Worm (Caenorhabditis elegans) whole organism, young adult: Measurements from ENCODE around the gene B0507.3.

ENCODE experiments used
- B0035.1 ChIP-seq: sonication (generic microtip); optimal IDR thresholded peaks from 2 replicates; lab custom pipeline; 2016; ENCODE audit warnings: missing genetic modification characterization, mild to moderate bottlenecking, missing compliant biosample characterization, missing genotype, missing genetic modification reagents
- B0261.1 ChIP-seq: sonication (generic microtip); optimal IDR thresholded peaks from 2 replicates; lab custom pipeline; 2016; ENCODE audit warnings: mild to moderate bottlenecking, missing genetic modification characterization, moderate library complexity, missing compliant biosample characterization
- C06A6.2 ChIP-seq: fragments of 200-800 bp; sonication (Bioruptor generic); conservative IDR thresholded peaks from 2 replicates; pipeline ENCODE4 v1.3.6; 2022; ENCODE audit warnings: missing genetic modification characterization, missing compliant biosample characterization
- D2030.7 ChIP-seq: fragments of 200-800 bp; sonication (Bioruptor generic); IDR thresholded peaks from 2 replicates; pipeline ENCODE4 v1.3.6; 2022; ENCODE audit warnings: missing genetic modification reagents, missing genetic modification characterization, missing compliant biosample characterization
- F39B2.1 ChIP-seq: fragments of 200-800 bp; sonication (Bioruptor generic); IDR thresholded peaks from 2 replicates; pipeline ENCODE4 v1.3.6; 2022; ENCODE audit warnings: missing genetic modification reagents, missing genetic modification characterization, missing compliant biosample characterization
- F57A8.1 ChIP-seq: fragments of 200-800 bp; sonication (Bioruptor generic); optimal IDR thresholded peaks from 2 replicates; lab custom pipeline; 2018; ENCODE audit warnings: mild to moderate bottlenecking, missing genetic modification characterization, moderate library complexity, missing compliant biosample characterization
- Y53F4B.3 ChIP-seq: fragments of 200-800 bp; sonication (Bioruptor generic); IDR thresholded peaks from 2 replicates; pipeline ENCODE4 v1.3.6; 2022; ENCODE audit warnings: missing genetic modification reagents, missing genetic modification characterization, missing compliant biosample characterization
- Y56A3A.18 ChIP-seq: fragments of 200-800 bp; sonication (Bioruptor generic); IDR thresholded peaks from 2 replicates; pipeline ENCODE4 v1.3.6; 2022; ENCODE audit warnings: missing genetic modification reagents, missing genetic modification characterization, missing compliant biosample characterization
- akir-1 ChIP-seq: fragments of 200-800 bp; sonication (Bioruptor generic); optimal IDR thresholded peaks from 2 replicates; lab custom pipeline; 2018; ENCODE audit warnings: mild to moderate bottlenecking, missing genetic modification characterization, moderate library complexity, missing compliant biosample characterization
- attf-6 ChIP-seq: fragments of 200-800 bp; sonication (Bioruptor generic); IDR thresholded peaks from 2 replicates; pipeline ENCODE4 v1.3.6; 2022; ENCODE audit warnings: missing genetic modification reagents, missing genetic modification characterization, missing compliant biosample characterization
- cebp-2 ChIP-seq: fragments of 200-800 bp; sonication (Bioruptor generic); IDR thresholded peaks from 2 replicates; pipeline ENCODE4 v1.3.6; 2022; ENCODE audit warnings: missing genetic modification characterization, missing compliant biosample characterization
- ceh-100 ChIP-seq: fragments of 200-800 bp; sonication (Bioruptor generic); IDR thresholded peaks from 2 replicates; pipeline ENCODE4 v1.3.6; 2022; ENCODE audit warnings: missing genetic modification reagents, missing genetic modification characterization, missing compliant biosample characterization
- ceh-27 ChIP-seq: fragments of 200-800 bp; sonication (Bioruptor generic); optimal IDR thresholded peaks from 2 replicates; lab custom pipeline; 2018; ENCODE audit warnings: mild to moderate bottlenecking, missing genetic modification characterization, moderate library complexity, missing compliant biosample characterization
- dpff-1 ChIP-seq: sonication (generic microtip); optimal IDR thresholded peaks from 2 replicates; lab custom pipeline; 2017; ENCODE audit warnings: mild to moderate bottlenecking, missing genetic modification characterization, missing compliant biosample characterization
- ets-4 ChIP-seq: fragments of 200-800 bp; sonication (Bioruptor generic); optimal IDR thresholded peaks from 2 replicates; lab custom pipeline; 2018; ENCODE audit warnings: mild to moderate bottlenecking, missing genetic modification characterization, missing compliant biosample characterization
- fkh-3 ChIP-seq: sonication (generic microtip); optimal IDR thresholded peaks from 2 replicates; lab custom pipeline; 2016; ENCODE audit warnings: mild to moderate bottlenecking, missing genetic modification characterization, missing compliant biosample characterization
- gei-17 ChIP-seq: fragments of 200-800 bp; sonication (Bioruptor generic); optimal IDR thresholded peaks from 2 replicates; lab custom pipeline; 2018; ENCODE audit warnings: mild to moderate bottlenecking, missing genetic modification characterization, missing compliant biosample characterization
- hmg-20 ChIP-seq: fragments of 200-800 bp; sonication (Bioruptor generic); IDR thresholded peaks from 2 replicates; pipeline ENCODE4 v1.3.6; 2022; ENCODE audit warnings: missing genetic modification reagents, missing genetic modification characterization, missing compliant biosample characterization
- hsf-1 ChIP-seq: fragments of 200-800 bp; sonication (Bioruptor generic); IDR thresholded peaks from 2 replicates; pipeline ENCODE4 v1.3.6; 2022; ENCODE audit warnings: missing genetic modification reagents, missing genetic modification characterization, missing compliant biosample characterization
- let-607 ChIP-seq, 2 experiments: fragments of 200-800 bp in 1 of 2; sonication (Bioruptor generic) in 1 of 2; sonication (generic microtip) in 1 of 2; optimal IDR thresholded peaks; 2 replicates each; lab custom pipeline; 2016 to 2018; ENCODE audit warnings: mild to moderate bottlenecking in 2 of 2, missing compliant biosample characterization in 2 of 2, missing genetic modification characterization in 2 of 2, moderate library complexity in 2 of 2, missing genotype in 1 of 2
- lin-35 ChIP-seq, 3 experiments: fragments of 150-350 bp in 2 of 3; sonication (generic microtip) in 1 of 3; optimal IDR thresholded peaks; 2 replicates each; lab custom pipeline; 2014 to 2018; ENCODE audit warnings: missing biosample characterization in 3 of 3, missing genetic modification characterization in 3 of 3, missing genetic modification reagents in 3 of 3
- lir-1 ChIP-seq: fragments of 200-800 bp; sonication (Bioruptor generic); conservative IDR thresholded peaks from 2 replicates; pipeline ENCODE4 v1.3.6; 2022; ENCODE audit warnings: missing genetic modification reagents, missing genetic modification characterization, missing compliant biosample characterization
- madf-10 ChIP-seq: sonication (generic microtip); optimal IDR thresholded peaks from 2 replicates; lab custom pipeline; 2016; ENCODE audit warnings: mild to moderate bottlenecking, missing genetic modification characterization, missing compliant biosample characterization
- nhr-27 ChIP-seq: fragments of 200-800 bp; sonication (Bioruptor generic); optimal IDR thresholded peaks from 2 replicates; lab custom pipeline; 2018; ENCODE audit warnings: mild to moderate bottlenecking, missing genetic modification characterization, moderate library complexity, missing compliant biosample characterization
- nhr-80 ChIP-seq: sonication (generic microtip); optimal IDR thresholded peaks from 2 replicates; lab custom pipeline; 2016; ENCODE audit warnings: missing genetic modification characterization, missing compliant biosample characterization
- nhr-90 ChIP-seq: sonication (generic microtip); optimal IDR thresholded peaks from 2 replicates; lab custom pipeline; 2016; ENCODE audit warnings: missing genotype, mild to moderate bottlenecking, missing genetic modification characterization, missing compliant biosample characterization
- rec-8 ChIP-seq, 2 experiments: sonication (generic microtip); optimal IDR thresholded peaks; 2 replicates each; lab custom pipeline; 2016; ENCODE audit warnings: mild to moderate bottlenecking in 2 of 2, missing genetic modification characterization in 2 of 2, missing genetic modification reagents in 2 of 2, missing genotype in 2 of 2, missing biosample characterization in 1 of 2, missing compliant biosample characterization in 1 of 2, moderate library complexity in 1 of 2
- snpc-1.1 ChIP-seq: sonication (generic microtip); optimal IDR thresholded peaks from 2 replicates; lab custom pipeline; 2017; ENCODE audit warnings: missing genetic modification characterization, mild to moderate bottlenecking, missing compliant biosample characterization, antibody characterized with exemption, moderate library complexity, missing genotype, missing genetic modification reagents; ENCODE audit not compliant: insufficient read depth
- snpc-3.4 ChIP-seq: sonication (generic microtip); optimal IDR thresholded peaks from 2 replicates; lab custom pipeline; 2017; ENCODE audit warnings: missing genetic modification characterization, mild to moderate bottlenecking, missing compliant biosample characterization, antibody characterized with exemption, moderate library complexity, missing genotype, missing genetic modification reagents
- somi-1 ChIP-seq: fragments of 200-800 bp; sonication (Bioruptor generic); optimal IDR thresholded peaks from 2 replicates; lab custom pipeline; 2018; ENCODE audit warnings: mild to moderate bottlenecking, missing genetic modification characterization, missing compliant biosample characterization
- tbp1 ChIP-seq: fragments of 200-800 bp; sonication (Bioruptor generic); optimal IDR thresholded peaks from 2 replicates; lab custom pipeline; 2018; ENCODE audit warnings: mild to moderate bottlenecking, missing genetic modification characterization, missing compliant biosample characterization
- tlf-1 ChIP-seq: fragments of 200-800 bp; sonication (Bioruptor generic); optimal IDR thresholded peaks from 2 replicates; lab custom pipeline; 2018; ENCODE audit warnings: mild to moderate bottlenecking, missing genetic modification characterization, missing compliant biosample characterization
- unc-62 ChIP-seq: fragments of 150-350 bp; optimal IDR thresholded peaks from 2 replicates; lab custom pipeline; 2014; ENCODE audit warnings: missing biosample characterization, missing genetic modification reagents, missing genetic modification characterization
- ztf-18 ChIP-seq: sonication (generic microtip); optimal IDR thresholded peaks from 2 replicates; lab custom pipeline; 2016; ENCODE audit warnings: missing genotype, mild to moderate bottlenecking, missing genetic modification characterization, missing compliant biosample characterization
- ztf-25 ChIP-seq: fragments of 200-800 bp; sonication (Bioruptor generic); IDR thresholded peaks from 2 replicates; pipeline ENCODE4 v1.3.6; 2022; ENCODE audit warnings: missing genetic modification reagents, missing genetic modification characterization, missing compliant biosample characterization
- ztf-3 ChIP-seq: fragments of 200-800 bp; sonication (Bioruptor generic); optimal IDR thresholded peaks from 2 replicates; lab custom pipeline; 2018; ENCODE audit warnings: mild to moderate bottlenecking, missing genetic modification characterization, missing compliant biosample characterization
- ztf-6 ChIP-seq: fragments of 200-800 bp; sonication (Bioruptor generic); IDR thresholded peaks from 2 replicates; pipeline ENCODE4 v1.3.6; 2022; ENCODE audit warnings: missing genetic modification reagents, missing genetic modification characterization, missing compliant biosample characterization

Gene B0507.3

DNA sequence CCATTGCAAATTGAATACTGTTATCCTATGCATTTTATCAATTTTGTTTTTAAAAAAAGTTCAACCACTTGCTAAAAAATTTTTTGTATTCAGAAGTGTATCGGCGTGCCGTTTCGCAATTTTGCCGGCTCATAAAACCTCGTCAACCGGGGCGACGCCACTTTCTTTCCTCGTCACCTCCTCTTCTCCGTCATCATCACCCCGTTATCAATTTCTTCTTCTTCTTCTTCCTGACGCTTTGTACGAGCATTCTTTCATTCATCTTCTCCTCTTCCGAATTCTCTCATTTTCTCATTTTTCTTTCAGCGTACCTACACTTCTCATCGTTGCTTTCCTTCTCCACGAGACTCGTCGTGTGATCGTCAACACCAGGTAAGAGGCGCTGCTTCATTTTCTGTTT lies 17.5 kb downstream of the B0507.3 start, which contains the start of gene sup-37:
TSS of gene sup-37 (plus strand) at position 301 of the 400 bp plus-strand sequence.
- TF ChIP-seq F39B2.1 (GFP tag; lab: Robert Waterston, UW) (no peak), F57A8.1 (GFP tag; lab: Kevin White, UChicago) (no peak), attf-6 (GFP tag; lab: Robert Waterston, UW) (no peak), ceh-27 (GFP tag; lab: Kevin White, UChicago) (no peak), gei-17 (GFP tag; lab: Kevin White, UChicago) (no peak), cebp-2 (no peak), C06A6.2 (GFP tag; lab: Robert Waterston, UW) (no peak), ztf-6 (no peak), somi-1 (GFP tag; lab: Kevin White, UChicago) (no peak)

ce11 chrV:8789345-8789744 lies 20.6 kb downstream of the B0507.3 start:
- TF ChIP-seq D2030.7 (no peak), unc-62 (GFP tag; lab: Kevin White, UChicago) (no peak), dpff-1 (tag; lab: Kevin White, UChicago) (no peak), Y53F4B.3 (no peak), lin-35 (GFP tag; optimal IDR thresholded peaks at IDR 0.05; lab: Kevin White, UChicago) (no peak), snpc-1.1 (tag; lab: Kevin White, UChicago) (no peak), ztf-18 (no peak), B0261.1 (tag; lab: Kevin White, UChicago) (no peak), ceh-100 (GFP tag; lab: Robert Waterston, UW) (no peak), tbp1 (no peak), lir-1 (GFP tag; lab: Robert Waterston, UW) (no peak), nhr-90 (no peak), ztf-3 (GFP tag; lab: Kevin White, UChicago) (no peak), ets-4 (GFP tag; lab: Kevin White, UChicago) (no peak), nhr-27 (tag; lab: Kevin White, UChicago) (no peak), B0035.1 (no peak), hmg-20 (no peak), fkh-3 (tag; lab: Kevin White, UChicago) (no peak), madf-10 (tag; lab: Kevin White, UChicago) (no peak)

DNA sequence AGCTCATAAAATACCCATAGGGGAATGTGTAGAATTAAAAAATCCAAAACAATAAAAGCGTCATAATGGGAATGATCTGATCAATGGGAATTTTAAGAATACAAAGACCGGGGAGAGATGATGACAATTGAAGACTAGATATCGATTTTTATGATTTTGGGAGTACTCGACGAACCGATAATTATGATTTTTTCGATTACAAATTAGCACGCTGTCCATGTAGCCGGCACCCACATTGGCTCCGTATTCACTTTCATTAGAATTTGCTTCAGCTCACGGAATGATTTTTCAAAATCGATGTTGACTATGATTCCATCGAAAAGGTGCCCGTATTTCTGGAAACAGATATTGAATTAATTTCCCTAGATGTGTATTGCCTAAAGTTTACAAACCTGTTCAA lies 24.1 kb downstream of the B0507.3 start:
- TF ChIP-seq ztf-25 (no peak), let-607 (tag; optimal IDR thresholded peaks at IDR 0.05; lab: Kevin White, UChicago) (no peak), rec-8 (tag; optimal IDR thresholded peaks at IDR 0.05; lab: Kevin White, UChicago) (no peak), snpc-3.4 (tag; lab: Kevin White, UChicago) (no peak), tlf-1 (no peak)

- no peak for TF ChIP-seq Y56A3A.18 (GFP tag; lab: Robert Waterston, UW)
- no peak for TF ChIP-seq hsf-1
- peak; percentile 4 for TF ChIP-seq nhr-80
- no peak for TF ChIP-seq akir-1 (GFP tag; lab: Kevin White, UChicago)
Observed at ce11 chrV:8795499-8795898, 26.8 kb downstream of the B0507.3 start.
